Worm (Caenorhabditis elegans) whole organism, young adult: ENCODE measurements around the gene serp-1.2.

ENCODE experiments used
- B0019.2 ChIP-seq: fragments of 200-800 bp; sonication (Bioruptor generic); conservative IDR thresholded peaks from 2 replicates; pipeline ENCODE4 v1.3.6; 2022; ENCODE audit warnings: missing genetic modification reagents, missing genetic modification characterization, missing compliant biosample characterization
- B0035.1 ChIP-seq: sonication (generic microtip); optimal IDR thresholded peaks from 2 replicates; lab custom pipeline; 2016; ENCODE audit warnings: missing genetic modification characterization, mild to moderate bottlenecking, missing compliant biosample characterization, missing genotype, missing genetic modification reagents
- F55B11.4 ChIP-seq: sonication (generic microtip); optimal IDR thresholded peaks from 2 replicates; lab custom pipeline; 2016; ENCODE audit warnings: missing compliant biosample characterization, missing genetic modification characterization, borderline replicate concordance; ENCODE audit not compliant: insufficient read depth
- Y53F4B.3 ChIP-seq: fragments of 200-800 bp; sonication (Bioruptor generic); IDR thresholded peaks from 2 replicates; pipeline ENCODE4 v1.3.6; 2022; ENCODE audit warnings: missing genetic modification reagents, missing genetic modification characterization, missing compliant biosample characterization
- Y79H2A.3 ChIP-seq: fragments of 200-800 bp; sonication (Bioruptor generic); conservative IDR thresholded peaks from 2 replicates; pipeline ENCODE4 v1.3.6; 2022; ENCODE audit warnings: missing genetic modification reagents, missing genetic modification characterization, missing compliant biosample characterization
- ZK185.1 ChIP-seq: sonication (generic microtip); optimal IDR thresholded peaks from 2 replicates; lab custom pipeline; 2016; ENCODE audit warnings: mild to moderate bottlenecking, missing genetic modification characterization, missing compliant biosample characterization; ENCODE audit not compliant: poor library complexity, severe bottlenecking
- atf-7 ChIP-seq: sonication (generic microtip); optimal IDR thresholded peaks from 2 replicates; lab custom pipeline; 2017; ENCODE audit warnings: mild to moderate bottlenecking, missing genetic modification characterization, missing compliant biosample characterization
- attf-5 ChIP-seq: fragments of 200-800 bp; sonication (Bioruptor generic); optimal IDR thresholded peaks from 2 replicates; lab custom pipeline; 2018; ENCODE audit warnings: mild to moderate bottlenecking, missing genetic modification characterization, missing compliant biosample characterization
- ceh-27 ChIP-seq: fragments of 200-800 bp; sonication (Bioruptor generic); optimal IDR thresholded peaks from 2 replicates; lab custom pipeline; 2018; ENCODE audit warnings: mild to moderate bottlenecking, missing genetic modification characterization, moderate library complexity, missing compliant biosample characterization
- dpff-1 ChIP-seq: sonication (generic microtip); optimal IDR thresholded peaks from 2 replicates; lab custom pipeline; 2017; ENCODE audit warnings: mild to moderate bottlenecking, missing genetic modification characterization, missing compliant biosample characterization
- dpl-1 ChIP-seq: fragments of 150-350 bp; optimal IDR thresholded peaks from 2 replicates; lab custom pipeline; 2014; ENCODE audit warnings: missing biosample characterization, missing genetic modification reagents, missing genetic modification characterization
- egl-18 ChIP-seq: fragments of 200-800 bp; sonication (Bioruptor generic); IDR thresholded peaks from 2 replicates; pipeline ENCODE4 v1.3.6; 2022; ENCODE audit warnings: missing genetic modification reagents, missing genetic modification characterization, missing compliant biosample characterization
- egrh-3 ChIP-seq: fragments of 200-800 bp; sonication (Bioruptor generic); IDR thresholded peaks from 2 replicates; pipeline ENCODE4 v1.3.6; 2022; ENCODE audit warnings: missing genetic modification reagents, missing genetic modification characterization, missing compliant biosample characterization
- ekl-4 ChIP-seq: fragments of 200-800 bp; sonication (Bioruptor generic); IDR thresholded peaks from 2 replicates; pipeline ENCODE4 v1.3.6; 2022; ENCODE audit warnings: missing genetic modification reagents, missing genetic modification characterization, missing compliant biosample characterization
- ets-4 ChIP-seq: fragments of 200-800 bp; sonication (Bioruptor generic); optimal IDR thresholded peaks from 2 replicates; lab custom pipeline; 2018; ENCODE audit warnings: mild to moderate bottlenecking, missing genetic modification characterization, missing compliant biosample characterization
- gei-17 ChIP-seq: fragments of 200-800 bp; sonication (Bioruptor generic); optimal IDR thresholded peaks from 2 replicates; lab custom pipeline; 2018; ENCODE audit warnings: mild to moderate bottlenecking, missing genetic modification characterization, missing compliant biosample characterization
- him-1 ChIP-seq: sonication (generic microtip); optimal IDR thresholded peaks from 2 replicates; lab custom pipeline; 2016; ENCODE audit warnings: missing genotype, missing genetic modification reagents, missing genetic modification characterization, missing compliant biosample characterization
- hlh-12 ChIP-seq: sonication (generic microtip); optimal IDR thresholded peaks from 2 replicates; lab custom pipeline; 2016; ENCODE audit warnings: missing genetic modification characterization, missing compliant biosample characterization
- hlh-26 ChIP-seq: fragments of 200-800 bp; sonication (Bioruptor generic); conservative IDR thresholded peaks from 2 replicates; pipeline ENCODE4 v1.3.6; 2022; ENCODE audit warnings: missing genetic modification reagents, missing genetic modification characterization, missing compliant biosample characterization
- hmg-1.2 ChIP-seq: fragments of 200-800 bp; sonication (Bioruptor generic); IDR thresholded peaks from 2 replicates; pipeline ENCODE4 v1.3.6; 2022; ENCODE audit warnings: missing genetic modification reagents, missing genetic modification characterization, missing compliant biosample characterization
- hmg-20 ChIP-seq: fragments of 200-800 bp; sonication (Bioruptor generic); IDR thresholded peaks from 2 replicates; pipeline ENCODE4 v1.3.6; 2022; ENCODE audit warnings: missing genetic modification reagents, missing genetic modification characterization, missing compliant biosample characterization
- lin-35 ChIP-seq, 3 experiments: fragments of 150-350 bp in 2 of 3; sonication (generic microtip) in 1 of 3; optimal IDR thresholded peaks; 2 replicates each; lab custom pipeline; 2014 to 2018; ENCODE audit warnings: missing biosample characterization in 3 of 3, missing genetic modification characterization in 3 of 3, missing genetic modification reagents in 3 of 3
- lin-40 ChIP-seq: sonication (generic microtip); optimal IDR thresholded peaks from 2 replicates; lab custom pipeline; 2016; ENCODE audit warnings: missing genetic modification characterization, mild to moderate bottlenecking, missing compliant biosample characterization, missing genotype, missing genetic modification reagents
- lin-54 ChIP-seq: fragments of 200-800 bp; sonication (Bioruptor generic); optimal IDR thresholded peaks from 2 replicates; lab custom pipeline; 2018; ENCODE audit warnings: mild to moderate bottlenecking, missing genetic modification characterization, missing compliant biosample characterization
- lsy-27 ChIP-seq: sonication (generic microtip); optimal IDR thresholded peaks from 2 replicates; lab custom pipeline; 2017; ENCODE audit warnings: missing genetic modification characterization, mild to moderate bottlenecking, missing compliant biosample characterization, antibody characterized with exemption, missing genotype, borderline replicate concordance; ENCODE audit not compliant: insufficient read depth
- madf-10 ChIP-seq: sonication (generic microtip); optimal IDR thresholded peaks from 2 replicates; lab custom pipeline; 2016; ENCODE audit warnings: mild to moderate bottlenecking, missing genetic modification characterization, missing compliant biosample characterization
- madf-3 ChIP-seq: fragments of 200-800 bp; sonication (Bioruptor generic); IDR thresholded peaks from 2 replicates; pipeline ENCODE4 v1.3.6; 2022; ENCODE audit warnings: missing genetic modification reagents, missing genetic modification characterization, missing compliant biosample characterization
- madf-6 ChIP-seq: fragments of 200-800 bp; sonication (Bioruptor generic); IDR thresholded peaks from 2 replicates; pipeline ENCODE4 v1.3.6; 2022; ENCODE audit warnings: missing genetic modification reagents, missing genetic modification characterization, missing compliant biosample characterization
- madf-8 ChIP-seq: fragments of 200-800 bp; sonication (Bioruptor generic); conservative IDR thresholded peaks from 2 replicates; pipeline ENCODE4 v1.3.6; 2022; ENCODE audit warnings: missing genetic modification reagents, missing genetic modification characterization, missing compliant biosample characterization
- mcd-1 ChIP-seq: fragments of 200-800 bp; sonication (Bioruptor generic); IDR thresholded peaks from 2 replicates; pipeline ENCODE4 v1.3.6; 2022; ENCODE audit warnings: missing genetic modification reagents, missing genetic modification characterization, missing compliant biosample characterization
- mel-28 ChIP-seq: sonication (generic microtip); optimal IDR thresholded peaks from 2 replicates; lab custom pipeline; 2016; ENCODE audit warnings: borderline replicate concordance, mild to moderate bottlenecking, missing genetic modification characterization, missing compliant biosample characterization
- nfya-1 ChIP-seq: sonication (generic microtip); optimal IDR thresholded peaks from 2 replicates; lab custom pipeline; 2017; ENCODE audit warnings: antibody characterized with exemption, missing compliant biosample characterization, missing genetic modification characterization, borderline replicate concordance; ENCODE audit not compliant: insufficient read depth
- nhr-120 ChIP-seq: fragments of 200-800 bp; sonication (Bioruptor generic); IDR thresholded peaks from 2 replicates; pipeline ENCODE4 v1.3.6; 2022; ENCODE audit warnings: missing genetic modification characterization, missing compliant biosample characterization
- nhr-27 ChIP-seq: fragments of 200-800 bp; sonication (Bioruptor generic); optimal IDR thresholded peaks from 2 replicates; lab custom pipeline; 2018; ENCODE audit warnings: mild to moderate bottlenecking, missing genetic modification characterization, moderate library complexity, missing compliant biosample characterization
- nhr-80 ChIP-seq: sonication (generic microtip); optimal IDR thresholded peaks from 2 replicates; lab custom pipeline; 2016; ENCODE audit warnings: missing genetic modification characterization, missing compliant biosample characterization
- rcor-1 ChIP-seq: fragments of 200-800 bp; sonication (Bioruptor generic); IDR thresholded peaks from 2 replicates; pipeline ENCODE4 v1.3.6; 2022; ENCODE audit warnings: missing genetic modification reagents, missing genetic modification characterization, missing compliant biosample characterization
- rpc-1 ChIP-seq, 2 experiments: fragments of 150-350 bp in 1 of 2; sonication (generic microtip) in 1 of 2; optimal IDR thresholded peaks; 2 replicates each; lab custom pipeline; 2014 to 2018; ENCODE audit warnings: missing biosample characterization in 1 of 2, missing genetic modification characterization in 1 of 2, missing genetic modification reagents in 1 of 2, missing genotype in 1 of 2
- sdz-38 ChIP-seq: sonication (generic microtip); optimal IDR thresholded peaks from 2 replicates; lab custom pipeline; 2016; ENCODE audit warnings: missing genotype, missing genetic modification characterization, missing compliant biosample characterization
- unc-130 ChIP-seq: sonication (generic microtip); optimal IDR thresholded peaks from 2 replicates; lab custom pipeline; 2016; ENCODE audit warnings: missing genetic modification reagents, missing genetic modification characterization, missing compliant biosample characterization
- ztf-18 ChIP-seq: sonication (generic microtip); optimal IDR thresholded peaks from 2 replicates; lab custom pipeline; 2016; ENCODE audit warnings: missing genotype, mild to moderate bottlenecking, missing genetic modification characterization, missing compliant biosample characterization
- ztf-26 ChIP-seq: sonication (generic microtip); optimal IDR thresholded peaks from 2 replicates; lab custom pipeline; 2017; ENCODE audit warnings: missing genetic modification characterization, missing compliant biosample characterization

Gene serp-1.2

DNA sequence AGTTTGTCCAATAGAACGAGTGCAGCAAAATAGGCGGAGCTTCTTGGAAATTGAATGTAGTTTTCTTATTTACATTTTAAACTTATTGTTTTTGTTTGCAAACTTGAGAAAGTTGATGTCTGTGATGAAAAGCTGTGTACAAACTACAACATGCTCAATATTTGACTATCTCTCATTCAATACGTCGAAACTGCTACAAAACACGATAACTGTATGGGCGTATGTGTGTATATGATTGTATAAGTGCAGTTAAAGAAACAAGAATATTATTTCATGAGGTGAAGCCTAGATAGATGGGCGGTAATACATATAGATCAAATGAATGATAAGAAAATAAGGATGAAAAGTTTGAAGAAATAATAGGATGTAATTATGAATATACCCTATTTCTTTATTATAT is 14.1 kb downstream of the serp-1.2 start:
- TF ChIP-seq him-1 (tag; lab: Kevin White, UChicago) (no peak), rpc-1 (optimal IDR thresholded peaks at IDR 0.05; lab: Kevin White, UChicago) (no peak), rpc-1 (tag; optimal IDR thresholded peaks at IDR 0.05; lab: Kevin White, UChicago) (no peak), hlh-12 (tag; lab: Kevin White, UChicago) (no peak), gei-17 (no peak), attf-5 (GFP tag; lab: Kevin White, UChicago) (no peak), rcor-1 (GFP tag; lab: Robert Waterston, UW) (no peak), F55B11.4 (no peak), unc-130 (GFP tag; lab: Kevin White, UChicago) (no peak), Y79H2A.3 (GFP tag; lab: Robert Waterston, UW) (no peak), atf-7 (no peak), egrh-3 (GFP tag; lab: Robert Waterston, UW) (no peak), sdz-38 (tag; lab: Kevin White, UChicago) (no peak), ekl-4 (GFP tag; lab: Robert Waterston, UW) (no peak), ztf-26 (no peak), B0019.2 (no peak)

- TF ChIP-seq nhr-120 (GFP tag; lab: Robert Waterston, UW) (no peak), dpl-1 (no peak), lin-54 (GFP tag; lab: Kevin White, UChicago) (no peak), sdz-38 (tag; lab: Kevin White, UChicago) (no peak), B0035.1 (tag; lab: Kevin White, UChicago) (no peak), ztf-18 (no peak), nhr-80 (tag; lab: Kevin White, UChicago) (peak; percentile 25)
Observed at ce11 chrIV:8241312-8241833, 15.9 kb downstream of the serp-1.2 start.

DNA sequence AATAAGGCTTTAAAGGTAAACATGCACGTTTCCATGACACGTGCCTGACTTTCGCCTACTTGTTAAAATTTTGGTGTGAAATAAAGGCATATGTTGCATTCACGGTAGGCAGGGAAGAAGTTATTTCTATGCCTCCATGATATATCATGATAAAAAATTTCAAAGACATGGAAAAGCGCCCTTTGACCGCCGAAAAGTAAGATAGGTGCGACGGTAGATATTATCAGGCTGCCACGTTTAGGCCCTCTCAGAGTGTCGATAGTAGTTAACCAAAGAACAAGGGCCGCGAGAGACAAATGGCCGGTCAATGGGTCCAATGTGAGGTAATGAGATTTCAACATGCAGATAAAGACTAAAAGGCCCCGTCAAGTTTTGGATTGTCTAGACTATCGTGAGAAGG is 17.7 kb downstream of the serp-1.2 start:
- no peak for TF ChIP-seq B0019.2
- no peak for TF ChIP-seq madf-8 (GFP tag; lab: Robert Waterston, UW)
- TF ChIP-seq lin-40 = no peak
- TF ChIP-seq lsy-27 (tag; lab: Kevin White, UChicago) = no peak
- TF ChIP-seq mel-28 = no peak
- TF ChIP-seq rcor-1 (GFP tag; lab: Robert Waterston, UW) = no peak
- TF ChIP-seq madf-6 (GFP tag; lab: Robert Waterston, UW) = no peak
- no peak for TF ChIP-seq mcd-1 (GFP tag; lab: Robert Waterston, UW)
- TF ChIP-seq nfya-1 = no peak
- TF ChIP-seq Y53F4B.3 (GFP tag; lab: Robert Waterston, UW) = no peak
- no peak for TF ChIP-seq ets-4 (GFP tag; lab: Kevin White, UChicago)

ce11 chrIV:8243599-8243998 is 18.1 kb downstream of the serp-1.2 start, which contains the start of gene T09A12.8:
Gene T09A12.8 (minus strand): TSS chrIV:8243699.
- TF ChIP-seq atf-7 = no peak
- no peak for TF ChIP-seq nhr-120 (GFP tag; lab: Robert Waterston, UW)
- no peak for TF ChIP-seq madf-10 (tag; lab: Kevin White, UChicago)
- no peak for TF ChIP-seq hlh-26
- TF ChIP-seq hmg-20 (GFP tag; lab: Robert Waterston, UW) = no peak
- no peak for TF ChIP-seq B0019.2
- TF ChIP-seq nhr-27 (tag; lab: Kevin White, UChicago) = no peak
- no peak for TF ChIP-seq dpff-1 (tag; lab: Kevin White, UChicago)
- no peak for TF ChIP-seq hmg-1.2 (GFP tag; lab: Robert Waterston, UW)
- no peak for TF ChIP-seq lin-35 (GFP tag; optimal IDR thresholded peaks at IDR 0.05; lab: Kevin White, UChicago)
- no peak for TF ChIP-seq ZK185.1 (tag; lab: Kevin White, UChicago)
- no peak for TF ChIP-seq egl-18 (GFP tag; lab: Robert Waterston, UW)
- no peak for TF ChIP-seq madf-3
- TF ChIP-seq ceh-27 (GFP tag; lab: Kevin White, UChicago) = no peak
